Worm (Caenorhabditis elegans) whole organism, dauer: Measurements from ENCODE around the gene aexr-1.

Experiments
- unc-62 ChIP-seq: sonication (generic microtip); optimal IDR thresholded peaks from 2 replicates; lab custom pipeline; 2017; ENCODE audit warnings: missing biosample characterization, missing genetic modification reagents, missing genetic modification characterization

Gene aexr-1

ce11 chrX:6635173-6635572 lies at the start of gene aexr-1:
Gene aexr-1, minus strand, starts transcription at chrX:6635273.
- TF ChIP-seq unc-62 (GFP tag; lab: Kevin White, UChicago) = no peak

- no peak for TF ChIP-seq unc-62 (GFP tag; lab: Kevin White, UChicago)
These were observed 47.6 kb upstream of the aexr-1 start, which contains the start of gene F38B6.8 for ce11 chrX:6682683-6683082. Gene F38B6.8, minus strand, starts transcription at chrX:6682783.

ce11 chrX:6674333-6674919 lies 39.4 kb upstream of the aexr-1 start, which contains the start of gene F38B6.4:
Gene F38B6.4, plus strand, starts transcription at chrX:6674869.
- TF ChIP-seq unc-62 (GFP tag; lab: Kevin White, UChicago) = no peak

- TF ChIP-seq unc-62 (GFP tag; lab: Kevin White, UChicago) = no peak
These were observed 37.4 kb upstream of the aexr-1 start, which contains the start of gene col-172 for ce11 chrX:6672519-6672918. Gene col-172, plus strand, starts transcription at chrX:6672819.

- no peak for TF ChIP-seq unc-62 (GFP tag; lab: Kevin White, UChicago)
These were observed 36.6 kb upstream of the aexr-1 start for ce11 chrX:6671717-6672116.

ce11 chrX:6669366-6669765 lies 34.3 kb upstream of the aexr-1 start:
- no peak for TF ChIP-seq unc-62 (GFP tag; lab: Kevin White, UChicago)

- no peak for TF ChIP-seq unc-62 (GFP tag; lab: Kevin White, UChicago)
These were observed 33.8 kb upstream of the aexr-1 start, which contains the start of gene nhr-137 for ce11 chrX:6668911-6669310. Gene nhr-137, minus strand, starts transcription at chrX:6669011.

- no peak for TF ChIP-seq unc-62 (GFP tag; lab: Kevin White, UChicago)
These were observed 32.4 kb upstream of the aexr-1 start for ce11 chrX:6667468-6667867.

ce11 chrX:6665129-6665858 lies 30.2 kb upstream of the aexr-1 start:
- no peak for TF ChIP-seq unc-62 (GFP tag; lab: Kevin White, UChicago)

- TF ChIP-seq unc-62 (GFP tag; lab: Kevin White, UChicago) = no peak
These were observed 28.8 kb upstream of the aexr-1 start for ce11 chrX:6663780-6664437.

ce11 chrX:6662267-6662666 lies 27.2 kb upstream of the aexr-1 start:
- TF ChIP-seq unc-62 (GFP tag; lab: Kevin White, UChicago) = no peak

ce11 chrX:6656770-6657169 lies 21.7 kb upstream of the aexr-1 start:
- TF ChIP-seq unc-62 (GFP tag; lab: Kevin White, UChicago) = no peak

ce11 chrX:6656251-6656650 lies 21.2 kb upstream of the aexr-1 start:
- TF ChIP-seq unc-62 (GFP tag; lab: Kevin White, UChicago) = no peak

ce11 chrX:6655163-6655562 lies 20.1 kb upstream of the aexr-1 start, which contains the start of gene nhr-173:
Gene nhr-173, plus strand, starts transcription at chrX:6655528.
- TF ChIP-seq unc-62 (GFP tag; lab: Kevin White, UChicago) = no peak

- TF ChIP-seq unc-62 (GFP tag; lab: Kevin White, UChicago) = no peak
These were observed 19.1 kb upstream of the aexr-1 start for ce11 chrX:6654139-6654538.

- TF ChIP-seq unc-62 (GFP tag; lab: Kevin White, UChicago) = no peak
These were observed 18.1 kb upstream of the aexr-1 start for ce11 chrX:6653173-6653572.
